Worm (Caenorhabditis elegans) whole organism, young adult: ENCODE measurements around the gene C15H9.2.

Experiments
- C06A6.2 ChIP-seq: fragments of 200-800 bp; sonication (Bioruptor generic); conservative IDR thresholded peaks from 2 replicates; pipeline ENCODE4 v1.3.6; 2022; ENCODE audit warnings: missing genetic modification characterization, missing compliant biosample characterization
- F10E7.11 ChIP-seq: sonication (generic microtip); optimal IDR thresholded peaks from 2 replicates; lab custom pipeline; 2017; ENCODE audit warnings: mild to moderate bottlenecking, missing genetic modification characterization, moderate library complexity, missing compliant biosample characterization
- F49E8.2 ChIP-seq: sonication (generic microtip); optimal IDR thresholded peaks from 3 replicates; lab custom pipeline; 2017; ENCODE audit warnings: missing genetic modification characterization, mild to moderate bottlenecking, missing compliant biosample characterization, antibody characterized with exemption, moderate library complexity; ENCODE audit not compliant: insufficient read depth
- F52B5.7 ChIP-seq: sonication (generic microtip); optimal IDR thresholded peaks from 2 replicates; lab custom pipeline; 2016; ENCODE audit warnings: mild to moderate bottlenecking, missing genetic modification characterization, missing compliant biosample characterization
- F57C9.4 ChIP-seq: sonication (generic microtip); optimal IDR thresholded peaks from 2 replicates; lab custom pipeline; 2017; ENCODE audit warnings: mild to moderate bottlenecking, missing genetic modification characterization, missing compliant biosample characterization
- K11D2.4 ChIP-seq: fragments of 200-800 bp; sonication (Bioruptor generic); IDR thresholded peaks from 2 replicates; pipeline ENCODE4 v1.3.6; 2022; ENCODE audit warnings: missing genetic modification reagents, missing genetic modification characterization, missing compliant biosample characterization
- T07F8.4 ChIP-seq: sonication (generic microtip); optimal IDR thresholded peaks from 2 replicates; lab custom pipeline; 2016; ENCODE audit warnings: mild to moderate bottlenecking, missing genetic modification characterization, moderate library complexity, missing compliant biosample characterization
- T26A5.8 ChIP-seq: sonication (generic microtip); optimal IDR thresholded peaks from 2 replicates; lab custom pipeline; 2016; ENCODE audit warnings: missing genetic modification characterization, missing compliant biosample characterization
- Y53F4B.3 ChIP-seq: fragments of 200-800 bp; sonication (Bioruptor generic); IDR thresholded peaks from 2 replicates; pipeline ENCODE4 v1.3.6; 2022; ENCODE audit warnings: missing genetic modification reagents, missing genetic modification characterization, missing compliant biosample characterization
- Y67H2A.10 ChIP-seq: fragments of 200-800 bp; sonication (Bioruptor generic); conservative IDR thresholded peaks from 2 replicates; pipeline ENCODE4 v1.3.6; 2022; ENCODE audit warnings: missing genetic modification reagents, missing genetic modification characterization, missing compliant biosample characterization
- ZK185.1 ChIP-seq: sonication (generic microtip); optimal IDR thresholded peaks from 2 replicates; lab custom pipeline; 2016; ENCODE audit warnings: mild to moderate bottlenecking, missing genetic modification characterization, missing compliant biosample characterization; ENCODE audit not compliant: poor library complexity, severe bottlenecking
- aptf-3 ChIP-seq: fragments of 200-800 bp; sonication (Bioruptor generic); IDR thresholded peaks from 2 replicates; pipeline ENCODE4 v1.3.6; 2022; ENCODE audit warnings: missing genetic modification characterization, missing compliant biosample characterization
- attf-5 ChIP-seq: fragments of 200-800 bp; sonication (Bioruptor generic); optimal IDR thresholded peaks from 2 replicates; lab custom pipeline; 2018; ENCODE audit warnings: mild to moderate bottlenecking, missing genetic modification characterization, missing compliant biosample characterization
- bed-1 ChIP-seq: fragments of 200-800 bp; sonication (Bioruptor generic); IDR thresholded peaks from 2 replicates; pipeline ENCODE4 v1.3.6; 2022; ENCODE audit warnings: missing genetic modification reagents, missing genetic modification characterization, missing compliant biosample characterization
- cebp-1 ChIP-seq, 2 experiments: fragments of 200-800 bp in 1 of 2; sonication (Bioruptor generic) in 1 of 2; sonication (generic microtip) in 1 of 2; IDR thresholded peaks in 1 of 2; optimal IDR thresholded peaks in 1 of 2; 2 replicates each; pipeline versions ENCODE4 v1.3.6 to Lab custom; 2017 to 2022; ENCODE audit warnings: missing compliant biosample characterization in 2 of 2, missing genetic modification characterization in 2 of 2, mild to moderate bottlenecking in 1 of 2, missing genetic modification reagents in 1 of 2, moderate library complexity in 1 of 2
- ceh-100 ChIP-seq: fragments of 200-800 bp; sonication (Bioruptor generic); IDR thresholded peaks from 2 replicates; pipeline ENCODE4 v1.3.6; 2022; ENCODE audit warnings: missing genetic modification reagents, missing genetic modification characterization, missing compliant biosample characterization
- chd-7 ChIP-seq: sonication (generic microtip); optimal IDR thresholded peaks from 2 replicates; lab custom pipeline; 2016; ENCODE audit warnings: mild to moderate bottlenecking, missing genetic modification characterization, moderate library complexity, missing compliant biosample characterization
- die-1 ChIP-seq: sonication (generic microtip); optimal IDR thresholded peaks from 2 replicates; lab custom pipeline; 2016; ENCODE audit warnings: missing genotype, mild to moderate bottlenecking, missing genetic modification characterization, missing compliant biosample characterization
- dox-1 ChIP-seq: fragments of 200-800 bp; sonication (Bioruptor generic); IDR thresholded peaks from 2 replicates; pipeline ENCODE4 v1.3.6; 2022; ENCODE audit warnings: missing genetic modification reagents, missing genetic modification characterization, missing compliant biosample characterization
- dpff-1 ChIP-seq: sonication (generic microtip); optimal IDR thresholded peaks from 2 replicates; lab custom pipeline; 2017; ENCODE audit warnings: mild to moderate bottlenecking, missing genetic modification characterization, missing compliant biosample characterization
- egrh-3 ChIP-seq: fragments of 200-800 bp; sonication (Bioruptor generic); IDR thresholded peaks from 2 replicates; pipeline ENCODE4 v1.3.6; 2022; ENCODE audit warnings: missing genetic modification reagents, missing genetic modification characterization, missing compliant biosample characterization
- ekl-4 ChIP-seq: fragments of 200-800 bp; sonication (Bioruptor generic); IDR thresholded peaks from 2 replicates; pipeline ENCODE4 v1.3.6; 2022; ENCODE audit warnings: missing genetic modification reagents, missing genetic modification characterization, missing compliant biosample characterization
- hlh-26 ChIP-seq: fragments of 200-800 bp; sonication (Bioruptor generic); conservative IDR thresholded peaks from 2 replicates; pipeline ENCODE4 v1.3.6; 2022; ENCODE audit warnings: missing genetic modification reagents, missing genetic modification characterization, missing compliant biosample characterization
- lin-35 ChIP-seq, 3 experiments: fragments of 150-350 bp in 2 of 3; sonication (generic microtip) in 1 of 3; optimal IDR thresholded peaks; 2 replicates each; lab custom pipeline; 2014 to 2018; ENCODE audit warnings: missing biosample characterization in 3 of 3, missing genetic modification characterization in 3 of 3, missing genetic modification reagents in 3 of 3
- madf-8 ChIP-seq: fragments of 200-800 bp; sonication (Bioruptor generic); conservative IDR thresholded peaks from 2 replicates; pipeline ENCODE4 v1.3.6; 2022; ENCODE audit warnings: missing genetic modification reagents, missing genetic modification characterization, missing compliant biosample characterization
- nhr-27 ChIP-seq: fragments of 200-800 bp; sonication (Bioruptor generic); optimal IDR thresholded peaks from 2 replicates; lab custom pipeline; 2018; ENCODE audit warnings: mild to moderate bottlenecking, missing genetic modification characterization, moderate library complexity, missing compliant biosample characterization
- nhr-80 ChIP-seq: sonication (generic microtip); optimal IDR thresholded peaks from 2 replicates; lab custom pipeline; 2016; ENCODE audit warnings: missing genetic modification characterization, missing compliant biosample characterization
- rec-8 ChIP-seq, 2 experiments: sonication (generic microtip); optimal IDR thresholded peaks; 2 replicates each; lab custom pipeline; 2016; ENCODE audit warnings: mild to moderate bottlenecking in 2 of 2, missing genetic modification characterization in 2 of 2, missing genetic modification reagents in 2 of 2, missing genotype in 2 of 2, missing biosample characterization in 1 of 2, missing compliant biosample characterization in 1 of 2, moderate library complexity in 1 of 2
- rpc-1 ChIP-seq, 2 experiments: fragments of 150-350 bp in 1 of 2; sonication (generic microtip) in 1 of 2; optimal IDR thresholded peaks; 2 replicates each; lab custom pipeline; 2014 to 2018; ENCODE audit warnings: missing biosample characterization in 1 of 2, missing genetic modification characterization in 1 of 2, missing genetic modification reagents in 1 of 2, missing genotype in 1 of 2
- sea-2 ChIP-seq: fragments of 200-800 bp; sonication (Bioruptor generic); IDR thresholded peaks from 2 replicates; pipeline ENCODE4 v1.3.6; 2022; ENCODE audit warnings: missing genetic modification characterization, missing compliant biosample characterization
- somi-1 ChIP-seq: fragments of 200-800 bp; sonication (Bioruptor generic); optimal IDR thresholded peaks from 2 replicates; lab custom pipeline; 2018; ENCODE audit warnings: mild to moderate bottlenecking, missing genetic modification characterization, missing compliant biosample characterization
- sptf-2 ChIP-seq: fragments of 200-800 bp; sonication (Bioruptor generic); optimal IDR thresholded peaks from 2 replicates; lab custom pipeline; 2018; ENCODE audit warnings: mild to moderate bottlenecking, missing genetic modification characterization, missing compliant biosample characterization
- tbp1 ChIP-seq: fragments of 200-800 bp; sonication (Bioruptor generic); optimal IDR thresholded peaks from 2 replicates; lab custom pipeline; 2018; ENCODE audit warnings: mild to moderate bottlenecking, missing genetic modification characterization, missing compliant biosample characterization
- xnd-1 ChIP-seq: sonication (generic microtip); optimal IDR thresholded peaks from 2 replicates; lab custom pipeline; 2016; ENCODE audit warnings: missing genotype, missing genetic modification reagents, missing genetic modification characterization, missing compliant biosample characterization
- zfh-2 ChIP-seq: fragments of 200-800 bp; sonication (Bioruptor generic); conservative IDR thresholded peaks from 2 replicates; pipeline ENCODE4 v1.3.6; 2022; ENCODE audit warnings: missing genetic modification reagents, missing genetic modification characterization, missing compliant biosample characterization

Gene C15H9.2

ce11 chrX:6145921-6146320, 27.6 kb downstream of the C15H9.2 start (continued):
- TF ChIP-seq nhr-80 (tag; lab: Kevin White, UChicago): no peak

- TF ChIP-seq T07F8.4 (tag; lab: Kevin White, UChicago) (no peak), ceh-100 (no peak), hlh-26 (GFP tag; lab: Robert Waterston, UW) (no peak), Y53F4B.3 (GFP tag; lab: Robert Waterston, UW) (no peak)
Measured at ce11 chrX:6150449-6150848, 32.1 kb downstream of the C15H9.2 start, which contains the start of gene tag-275. Gene tag-275 (minus strand): TSS chrX:6150549.

- TF ChIP-seq egrh-3 (GFP tag; lab: Robert Waterston, UW) (no peak), zfh-2 (GFP tag; lab: Robert Waterston, UW) (peak; percentile 28)
- TF ChIP-seq, all 124 proteins: peak for 1
Measured at ce11 chrX:6150949-6151519, 32.7 kb downstream of the C15H9.2 start.

- TF ChIP-seq xnd-1 (tag; lab: Kevin White, UChicago) (no peak), sea-2 (GFP tag; lab: Robert Waterston, UW) (no peak), madf-8 (no peak), cebp-1 (GFP tag; IDR thresholded peaks at IDR 0.05; lab: Robert Waterston, UW) (no peak), cebp-1 (tag; optimal IDR thresholded peaks at IDR 0.05; lab: Kevin White, UChicago) (no peak), ZK185.1 (tag; lab: Kevin White, UChicago) (no peak), F52B5.7 (tag; lab: Kevin White, UChicago) (no peak), somi-1 (GFP tag; lab: Kevin White, UChicago) (no peak), tbp1 (GFP tag; lab: Kevin White, UChicago) (no peak), C06A6.2 (no peak), rec-8 (tag; optimal IDR thresholded peaks at IDR 0.05; lab: Kevin White, UChicago) (no peak), lin-35 (GFP tag; optimal IDR thresholded peaks at IDR 0.05; lab: Kevin White, UChicago) (no peak), ekl-4 (GFP tag; lab: Robert Waterston, UW) (no peak), Y67H2A.10 (GFP tag; lab: Robert Waterston, UW) (no peak), die-1 (tag; lab: Kevin White, UChicago) (no peak)
Measured at ce11 chrX:6155436-6155835, 37.1 kb downstream of the C15H9.2 start.

ce11 chrX:6157411-6157916, 39.1 kb downstream of the C15H9.2 start:
- no peak for TF ChIP-seq ceh-100
- TF ChIP-seq F10E7.11 (tag; lab: Kevin White, UChicago): no peak
- no peak for TF ChIP-seq attf-5 (GFP tag; lab: Kevin White, UChicago)
- TF ChIP-seq rpc-1 (optimal IDR thresholded peaks at IDR 0.05; lab: Kevin White, UChicago): no peak
- TF ChIP-seq rpc-1 (tag; optimal IDR thresholded peaks at IDR 0.05; lab: Kevin White, UChicago): no peak
- no peak for TF ChIP-seq aptf-3 (GFP tag; lab: Robert Waterston, UW)
- no peak for TF ChIP-seq K11D2.4 (GFP tag; lab: Robert Waterston, UW)
- no peak for TF ChIP-seq dpff-1
- TF ChIP-seq dox-1 (GFP tag; lab: Robert Waterston, UW): no peak
- TF ChIP-seq F57C9.4 (tag; lab: Kevin White, UChicago): no peak
- TF ChIP-seq bed-1 (GFP tag; lab: Robert Waterston, UW): no peak
- TF ChIP-seq chd-7: no peak
- TF ChIP-seq nhr-27 (tag; lab: Kevin White, UChicago): no peak
- TF ChIP-seq lin-35 (GFP tag; optimal IDR thresholded peaks at IDR 0.05; lab: Kevin White, UChicago): no peak
- TF ChIP-seq F49E8.2 (tag; lab: Kevin White, UChicago): no peak
- TF ChIP-seq sptf-2: no peak
- TF ChIP-seq T26A5.8 (tag; lab: Kevin White, UChicago): no peak
